Worm (Caenorhabditis elegans): ENCODE results near the gene snb-1.

- no peak for TF ChIP-seq pha-4 (tag; optimal IDR thresholded peaks at IDR 0.05)
- TF ChIP-seq ref-2 (tag; optimal IDR thresholded peaks at IDR 0.05), result no peak
- no peak for TF ChIP-seq pha-2 (tag; optimal IDR thresholded peaks at IDR 0.05)
- TF ChIP-seq ceh-9 (tag; optimal IDR thresholded peaks at IDR 0.05), result no peak
Observed at ce11 chrV:6649317-6649716, 7.0 kb downstream of the snb-1 start, which contains the start of gene T10H9.1.
